Worm (Caenorhabditis elegans) whole organism, late embryonic: ENCODE measurements around the gene hyl-2.

Experiments
- ceh-6 ChIP-seq: fragments of 200-800 bp; sonication (Bioruptor generic); optimal IDR thresholded peaks from 2 replicates; lab custom pipeline; 2018; ENCODE audit warnings: mild to moderate bottlenecking, missing genetic modification characterization, missing compliant biosample characterization
- ceh-9 ChIP-seq: sonication (generic microtip); optimal IDR thresholded peaks from 2 replicates; lab custom pipeline; 2016; ENCODE audit warnings: mild to moderate bottlenecking, missing genetic modification characterization, inconsistent platforms, missing compliant biosample characterization
- elt-2 ChIP-seq: sonication (generic microtip); optimal IDR thresholded peaks from 2 replicates; lab custom pipeline; 2016; ENCODE audit warnings: missing genetic modification reagents, missing genetic modification characterization, missing compliant biosample characterization
- nhr-11 ChIP-seq: fragments of 150-350 bp; optimal IDR thresholded peaks from 2 replicates; lab custom pipeline; 2014; ENCODE audit warnings: missing biosample characterization, missing genetic modification characterization
- odd-2 ChIP-seq: sonication (generic microtip); optimal IDR thresholded peaks from 2 replicates; lab custom pipeline; 2017; ENCODE audit warnings: antibody characterized with exemption, mild to moderate bottlenecking, missing genetic modification characterization, missing compliant biosample characterization
- pax-1 ChIP-seq: fragments of 150-350 bp; optimal IDR thresholded peaks from 2 replicates; lab custom pipeline; 2014; ENCODE audit warnings: missing biosample characterization, missing genetic modification characterization
- pha-4 ChIP-seq: fragments of 150-350 bp; optimal IDR thresholded peaks from 2 replicates; lab custom pipeline; 2018; ENCODE audit warnings: missing biosample characterization, missing genetic modification reagents, missing genetic modification characterization
- ref-2 ChIP-seq: sonication (generic microtip); optimal IDR thresholded peaks from 2 replicates; lab custom pipeline; 2016; ENCODE audit warnings: missing genetic modification characterization, missing compliant biosample characterization

ce11 chrX:4676702-4677101 is 22.6 kb downstream of the hyl-2 start:
- TF ChIP-seq nhr-11 (tag; lab: Kevin White, UChicago) (no peak), ref-2 (tag; lab: Kevin White, UChicago) (no peak), ceh-6 (no peak), pax-1 (no peak), odd-2 (tag; lab: Kevin White, UChicago) (no peak), pha-4 (tag; lab: Kevin White, UChicago) (no peak), ceh-9 (tag; lab: Kevin White, UChicago) (no peak), elt-2 (no peak)
